Fruit fly (Drosophila melanogaster) whole organism, embryonic: ENCODE measurements around the gene CG14005.

Source experiments
- ATbp ChIP-seq: fragments of 200-800 bp; sonication (Bioruptor generic); optimal IDR thresholded peaks from 2 replicates; lab custom pipeline; 2017; ENCODE audit warnings: missing biosample characterization, mild to moderate bottlenecking, missing genetic modification characterization, missing genetic modification reagents
- Ada2b ChIP-seq: fragments of 200-800 bp; sonication (Bioruptor generic); IDR thresholded peaks from 2 replicates; pipeline ENCODE4 v1.3.6; 2022; ENCODE audit warnings: missing biosample characterization, missing genetic modification characterization
- B-H2 ChIP-seq: fragments of 200-800 bp; sonication (Bioruptor generic); optimal IDR thresholded peaks from 2 replicates; lab custom pipeline; 2018; ENCODE audit warnings: missing biosample characterization, mild to moderate bottlenecking, missing genetic modification characterization
- Bdp1 ChIP-seq: fragments of 200-800 bp; sonication (Bioruptor generic); optimal IDR thresholded peaks from 3 replicates; lab custom pipeline; 2016; ENCODE audit warnings: missing biosample characterization, missing genetic modification characterization
- CG12769 ChIP-seq: fragments of 200-800 bp; sonication (Bioruptor generic); optimal IDR thresholded peaks from 2 replicates; lab custom pipeline; 2019; ENCODE audit warnings: missing biosample characterization, mild to moderate bottlenecking, missing genetic modification characterization, moderate library complexity
- CG13123 ChIP-seq: fragments of 200-800 bp; sonication (Bioruptor generic); optimal IDR thresholded peaks from 2 replicates; lab custom pipeline; 2016; ENCODE audit warnings: missing biosample characterization, missing genetic modification characterization
- CG14441 ChIP-seq: fragments of 200-800 bp; sonication (Bioruptor generic); IDR thresholded peaks from 2 replicates; pipeline ENCODE4 v1.3.6; 2022; ENCODE audit warnings: missing biosample characterization, missing genetic modification characterization
- CG14860 ChIP-seq: fragments of 200-800 bp; sonication (Bioruptor generic); IDR thresholded peaks from 3 replicates; pipeline ENCODE4 v1.3.6; 2022; ENCODE audit warnings: missing biosample characterization, missing genetic modification characterization; ENCODE audit not compliant: partially characterized antibody
- CG17359 ChIP-seq: fragments of 200-800 bp; sonication (Bioruptor generic); optimal IDR thresholded peaks from 3 replicates; lab custom pipeline; 2018; ENCODE audit warnings: missing biosample characterization, mild to moderate bottlenecking, missing genetic modification characterization, moderate library complexity
- CG18764 ChIP-seq: fragments of 200-800 bp; sonication (Bioruptor generic); optimal IDR thresholded peaks from 3 replicates; lab custom pipeline; 2016; ENCODE audit warnings: missing biosample characterization, missing genetic modification characterization
- CG30020 ChIP-seq: fragments of 200-800 bp; optimal IDR thresholded peaks from 2 replicates; lab custom pipeline; 2019; ENCODE audit warnings: missing biosample characterization, mild to moderate bottlenecking, missing genetic modification characterization, moderate library complexity
- CG32767 ChIP-seq: fragments of 200-800 bp; sonication (Bioruptor generic); IDR thresholded peaks from 2 replicates; pipeline ENCODE4 v1.3.6; 2022; ENCODE audit warnings: missing biosample characterization, missing genetic modification characterization
- CG3995 ChIP-seq: fragments of 200-800 bp; sonication (Bioruptor generic); optimal IDR thresholded peaks from 3 replicates; lab custom pipeline; 2016; ENCODE audit warnings: missing biosample characterization, missing genetic modification characterization
- CG4404 ChIP-seq: fragments of 200-800 bp; sonication (Bioruptor generic); IDR thresholded peaks from 2 replicates; pipeline ENCODE4 v1.3.6; 2022; ENCODE audit warnings: missing biosample characterization, missing genetic modification characterization
- CG5180 ChIP-seq: fragments of 200-800 bp; sonication (Bioruptor generic); optimal IDR thresholded peaks from 3 replicates; lab custom pipeline; 2017; ENCODE audit warnings: missing biosample characterization, missing genetic modification characterization, mild to moderate bottlenecking, moderate library complexity, missing genetic modification reagents
- CG5953 ChIP-seq: fragments of 200-800 bp; sonication (Bioruptor generic); IDR thresholded peaks from 2 replicates; pipeline ENCODE4 v1.3.6; 2022; ENCODE audit warnings: missing biosample characterization, missing genetic modification characterization
- CG6683 ChIP-seq: fragments of 200-800 bp; sonication (Bioruptor generic); optimal IDR thresholded peaks from 2 replicates; lab custom pipeline; 2017; ENCODE audit warnings: missing biosample characterization, mild to moderate bottlenecking, missing genetic modification characterization, missing genetic modification reagents
- CG7963 ChIP-seq: fragments of 200-800 bp; sonication (Bioruptor generic); IDR thresholded peaks from 3 replicates; pipeline ENCODE4 v1.3.6; 2022; ENCODE audit warnings: missing biosample characterization, missing genetic modification characterization; ENCODE audit not compliant: partially characterized antibody
- CG7987 ChIP-seq: fragments of 200-800 bp; sonication (Bioruptor generic); optimal IDR thresholded peaks from 2 replicates; lab custom pipeline; 2018; ENCODE audit warnings: missing biosample characterization, mild to moderate bottlenecking, missing genetic modification characterization, moderate library complexity
- CrebB ChIP-seq: fragments of 200-800 bp; sonication (Bioruptor generic); optimal IDR thresholded peaks from 3 replicates; lab custom pipeline; 2018; ENCODE audit warnings: missing biosample characterization, mild to moderate bottlenecking, missing genetic modification characterization
- D19B ChIP-seq: fragments of 200-800 bp; sonication (Bioruptor generic); optimal IDR thresholded peaks from 2 replicates; lab custom pipeline; 2017; ENCODE audit warnings: missing biosample characterization, mild to moderate bottlenecking, missing genetic modification characterization
- HHEX ChIP-seq: fragments of 200-800 bp; sonication (Bioruptor generic); optimal IDR thresholded peaks from 3 replicates; lab custom pipeline; 2017; ENCODE audit warnings: missing biosample characterization, mild to moderate bottlenecking, missing genetic modification characterization, missing genetic modification reagents
- HLHmδ ChIP-seq: fragments of 200-800 bp; sonication (Bioruptor generic); optimal IDR thresholded peaks from 2 replicates; lab custom pipeline; 2018; ENCODE audit warnings: missing biosample characterization, mild to moderate bottlenecking, missing genetic modification characterization, moderate library complexity
- Hr3 ChIP-seq: fragments of 200-800 bp; sonication (Bioruptor generic); optimal IDR thresholded peaks from 3 replicates; lab custom pipeline; 2016; ENCODE audit warnings: missing biosample characterization, missing genetic modification characterization
- Hr78 ChIP-seq, 2 experiments: fragments of 200-800 bp in 1 of 2; fragments of >200 bp in 1 of 2; sonication (Bioruptor generic) in 1 of 2; optimal IDR thresholded peaks; 2 replicates each; lab custom pipeline; 2017 to 2019; ENCODE audit warnings: missing biosample characterization in 2 of 2, missing genetic modification characterization in 2 of 2, mild to moderate bottlenecking in 1 of 2, moderate library complexity in 1 of 2
- Lpt ChIP-seq: fragments of >200 bp; optimal IDR thresholded peaks from 2 replicates; lab custom pipeline; 2018; ENCODE audit warnings: missing biosample characterization, missing genetic modification characterization
- Med ChIP-seq: fragments of 200-800 bp; sonication (Bioruptor generic); peaks from one replicate; lab custom pipeline; 2016; ENCODE audit warnings: missing biosample characterization, missing genetic modification characterization, mild to moderate bottlenecking, inconsistent platforms, moderate library complexity
- Meics ChIP-seq: fragments of 200-800 bp; sonication (Bioruptor generic); optimal IDR thresholded peaks from 2 replicates; lab custom pipeline; 2017; ENCODE audit warnings: missing biosample characterization, mild to moderate bottlenecking, missing genetic modification characterization
- Nf-YC ChIP-seq: fragments of 200-800 bp; optimal IDR thresholded peaks from 3 replicates; lab custom pipeline; 2019; ENCODE audit warnings: missing biosample characterization, mild to moderate bottlenecking, missing genetic modification characterization, moderate library complexity
- Pdp1 ChIP-seq, 2 experiments: fragments of 200-800 bp; sonication (Bioruptor generic); optimal IDR thresholded peaks; 3 replicates each; lab custom pipeline; 2016; ENCODE audit warnings: missing biosample characterization in 2 of 2, missing genetic modification characterization in 2 of 2, mild to moderate bottlenecking in 1 of 2, moderate library complexity in 1 of 2
- Side ChIP-seq: fragments of 200-800 bp; sonication (Bioruptor generic); optimal IDR thresholded peaks from 2 replicates; lab custom pipeline; 2016; ENCODE audit warnings: missing biosample characterization, missing genetic modification characterization
- Sin3A ChIP-seq: fragments of >200 bp; optimal IDR thresholded peaks from 2 replicates; lab custom pipeline; 2018
- Stat92E ChIP-seq, 3 experiments: fragments of >200 bp in 2 of 3; fragments of 200-800 bp in 1 of 3; sonication (Bioruptor generic) in 1 of 3; optimal IDR thresholded peaks; 2 replicates each; lab custom pipeline; 2017 to 2019; ENCODE audit warnings: missing biosample characterization in 3 of 3, missing genetic modification characterization in 3 of 3, mild to moderate bottlenecking in 1 of 3, moderate library complexity in 1 of 3
- Xrp1 ChIP-seq: fragments of 200-800 bp; sonication (Bioruptor generic); IDR thresholded peaks from 2 replicates; pipeline ENCODE4 v1.3.6; 2022; ENCODE audit warnings: missing biosample characterization, missing genetic modification characterization
- dati ChIP-seq: fragments of 200-800 bp; sonication (Bioruptor generic); IDR thresholded peaks from 2 replicates; pipeline ENCODE4 v1.3.6; 2022; ENCODE audit warnings: missing biosample characterization, missing genetic modification characterization
- dm ChIP-seq: fragments of 200-800 bp; sonication (Bioruptor generic); optimal IDR thresholded peaks from 3 replicates; lab custom pipeline; 2016; ENCODE audit warnings: missing biosample characterization, missing genetic modification characterization
- ewg ChIP-seq: fragments of 200-800 bp; sonication (Bioruptor generic); optimal IDR thresholded peaks from 3 replicates; lab custom pipeline; 2017; ENCODE audit warnings: mild to moderate bottlenecking, missing biosample characterization, missing genetic modification reagents, missing genetic modification characterization
- gro ChIP-seq: fragments of 200-800 bp; sonication (Bioruptor generic); optimal IDR thresholded peaks from 2 replicates; lab custom pipeline; 2016; ENCODE audit warnings: missing biosample characterization, missing genetic modification characterization
- hb ChIP-seq: fragments of 200-800 bp; sonication (Bioruptor generic); IDR thresholded peaks from 3 replicates; pipeline ENCODE4 v1.3.6; 2022; ENCODE audit warnings: missing biosample characterization, missing genetic modification characterization; ENCODE audit not compliant: partially characterized antibody
- insv ChIP-seq, 2 experiments: fragments of 200-800 bp; sonication (Bioruptor generic); optimal IDR thresholded peaks; 3 replicates each; lab custom pipeline; 2016 to 2018; ENCODE audit warnings: missing biosample characterization in 2 of 2, missing genetic modification characterization in 2 of 2
- inv ChIP-seq: fragments of 200-800 bp; sonication (Bioruptor generic); IDR thresholded peaks from 2 replicates; pipeline ENCODE4 v1.3.6; 2022; ENCODE audit warnings: missing biosample characterization, missing genetic modification characterization; ENCODE audit not compliant: partially characterized antibody
- lab ChIP-seq: fragments of 200-800 bp; sonication (Bioruptor generic); optimal IDR thresholded peaks from 3 replicates; lab custom pipeline; 2017; ENCODE audit warnings: missing biosample characterization, missing genetic modification characterization, mild to moderate bottlenecking, moderate library complexity, missing genetic modification reagents
- luna ChIP-seq: fragments of 200-800 bp; sonication (Bioruptor generic); optimal IDR thresholded peaks from 2 replicates; lab custom pipeline; 2016; ENCODE audit warnings: missing biosample characterization, missing genetic modification characterization
- mirr ChIP-seq: fragments of 200-800 bp; sonication (Bioruptor generic); optimal IDR thresholded peaks from 3 replicates; lab custom pipeline; 2018; ENCODE audit warnings: missing biosample characterization, mild to moderate bottlenecking, missing genetic modification characterization
- nmo ChIP-seq: fragments of 200-800 bp; sonication (Bioruptor generic); optimal IDR thresholded peaks from 2 replicates; lab custom pipeline; 2018; ENCODE audit warnings: missing biosample characterization, mild to moderate bottlenecking, missing genetic modification characterization, moderate library complexity
- rib ChIP-seq: fragments of 200-800 bp; sonication (Bioruptor generic); IDR thresholded peaks from 2 replicates; pipeline ENCODE4 v1.3.6; 2022; ENCODE audit warnings: missing biosample characterization, missing genetic modification characterization
- run ChIP-seq: fragments of 200-800 bp; sonication (Bioruptor generic); optimal IDR thresholded peaks from 3 replicates; lab custom pipeline; 2018; ENCODE audit warnings: missing biosample characterization, mild to moderate bottlenecking, missing genetic modification characterization
- sc ChIP-seq, 3 experiments: fragments of >200 bp in 2 of 3; fragments of 200-800 bp in 1 of 3; sonication (Bioruptor generic) in 1 of 3; optimal IDR thresholded peaks; 2 replicates in 2 of 3; 3 replicates in 1 of 3; lab custom pipeline; 2017; ENCODE audit warnings: mild to moderate bottlenecking in 1 of 3, missing biosample characterization in 1 of 3, missing genetic modification characterization in 1 of 3, missing genetic modification reagents in 1 of 3
- sqz ChIP-seq: fragments of 200-800 bp; sonication (Bioruptor generic); optimal IDR thresholded peaks from 3 replicates; lab custom pipeline; 2018; ENCODE audit warnings: missing biosample characterization, mild to moderate bottlenecking, missing genetic modification characterization
- tup ChIP-seq: fragments of 200-800 bp; sonication (Bioruptor generic); optimal IDR thresholded peaks from 2 replicates; lab custom pipeline; 2016; ENCODE audit warnings: missing biosample characterization, mild to moderate bottlenecking, missing genetic modification characterization, moderate library complexity

The CG14005 gene

dm6 chr2L:5781181-5781580 is 20.6 kb downstream of the CG14005 start (continued):
- no peak for TF ChIP-seq Nf-YC
- TF ChIP-seq Meics, result peak; percentile 4
- TF ChIP-seq nmo (GFP tag; lab: Kevin White, UChicago), result no peak
- TF ChIP-seq insv (GFP tag; optimal IDR thresholded peaks at IDR 0.05; lab: Kevin White, UChicago), result no peak
- TF ChIP-seq Sin3A, result no peak
- TF ChIP-seq D19B (GFP tag; lab: Kevin White, UChicago), result peak; percentile 83
- TF ChIP-seq CG30020, result no peak
- peak; percentile 1 for TF ChIP-seq CG7987 (GFP tag; lab: Kevin White, UChicago)
- TF ChIP-seq CG7963 (GFP tag; lab: Robert Waterston, UW), result peak; percentile 79
- no peak for TF ChIP-seq CG32767 (GFP tag; lab: Robert Waterston, UW)
- TF ChIP-seq dati (GFP tag; lab: Robert Waterston, UW), result no peak
- no peak for TF ChIP-seq B-H2 (GFP tag; lab: Kevin White, UChicago)
- no peak for TF ChIP-seq gro (GFP tag; lab: Kevin White, UChicago)
- no peak for TF ChIP-seq HLHmδ (GFP tag; lab: Kevin White, UChicago)
- no peak for TF ChIP-seq run (tag; lab: Kevin White, UChicago)
- no peak for TF ChIP-seq ATbp (GFP tag; lab: Kevin White, UChicago)
- peak; percentile 54; the same call in 1 of the 2 replicates for TF ChIP-seq inv (GFP tag; lab: Robert Waterston, UW)
- TF ChIP-seq Bdp1 (GFP tag; lab: Kevin White, UChicago), result no peak
- no peak for TF ChIP-seq Pdp1 (GFP tag; optimal IDR thresholded peaks at IDR 0.05; lab: Kevin White, UChicago)
- TF ChIP-seq Med (GFP tag; lab: Kevin White, UChicago), result peak; percentile 80
- peak; percentile 15 for TF ChIP-seq mirr
- no peak for TF ChIP-seq CG6683 (GFP tag; lab: Kevin White, UChicago)
- TF ChIP-seq Xrp1 (GFP tag; lab: Robert Waterston, UW), result no peak
- TF ChIP-seq Hr78 (GFP tag; optimal IDR thresholded peaks at IDR 0.05; lab: Kevin White, UChicago), result no peak
- TF ChIP-seq lab (GFP tag; lab: Kevin White, UChicago), result peak; percentile 39
- TF ChIP-seq CG18764 (GFP tag; lab: Kevin White, UChicago), result no peak
- peak; percentile 1 for TF ChIP-seq CG17359 (tag; lab: Kevin White, UChicago)
- TF ChIP-seq ewg (GFP tag; lab: Kevin White, UChicago), result no peak
- TF ChIP-seq CrebB (tag; lab: Kevin White, UChicago), result no peak
- no peak for TF ChIP-seq Side (GFP tag; lab: Kevin White, UChicago)
- TF ChIP-seq Lpt (GFP tag; lab: Kevin White, UChicago), result no peak
- TF ChIP-seq CG5953 (GFP tag; lab: Robert Waterston, UW), result peak; percentile 18; the same call in 1 of the 2 replicates
- no peak for TF ChIP-seq tup (GFP tag; lab: Kevin White, UChicago)
- peak; percentile 73; the same call in 2 of the 3 replicates for TF ChIP-seq hb
- TF ChIP-seq dm (GFP tag; lab: Kevin White, UChicago), result no peak
- no peak for TF ChIP-seq Stat92E (GFP tag; optimal IDR thresholded peaks at IDR 0.05; lab: Kevin White, UChicago)
- no peak for TF ChIP-seq CG4404 (GFP tag; lab: Robert Waterston, UW)
- TF ChIP-seq sqz (GFP tag; lab: Kevin White, UChicago), result no peak
- TF ChIP-seq sc (optimal IDR thresholded peaks at IDR 0.05; lab: Kevin White, UChicago), result no peak
- no peak for TF ChIP-seq sc (GFP tag; optimal IDR thresholded peaks at IDR 0.05; lab: Kevin White, UChicago)
- no peak for TF ChIP-seq luna (GFP tag; lab: Kevin White, UChicago)
- TF ChIP-seq CG13123 (GFP tag; lab: Kevin White, UChicago), result no peak
- no peak for TF ChIP-seq CG3995
- TF ChIP-seq CG14860 (GFP tag; lab: Robert Waterston, UW), result peak; percentile 73
- TF ChIP-seq HHEX (GFP tag; lab: Kevin White, UChicago), result no peak
- peak; percentile 31 for TF ChIP-seq CG12769
- peak; percentile 92 for TF ChIP-seq CG5180
- no peak for TF ChIP-seq CG14441 (GFP tag; lab: Robert Waterston, UW)
- no peak for TF ChIP-seq Ada2b
- no peak for TF ChIP-seq rib (GFP tag; lab: Robert Waterston, UW)
- no peak for TF ChIP-seq Hr3 (GFP tag; lab: Kevin White, UChicago)
